Worm (Caenorhabditis elegans) whole organism, L1 larva: ENCODE results near the gene nhr-19.

Experiments
- aha-1 ChIP-seq: fragments of 150-350 bp; optimal IDR thresholded peaks from 2 replicates; lab custom pipeline; 2014; ENCODE audit warnings: missing biosample characterization, missing genetic modification characterization
- alr-1 ChIP-seq: fragments of 200-800 bp; sonication (Bioruptor generic); optimal IDR thresholded peaks from 2 replicates; lab custom pipeline; 2018; ENCODE audit warnings: borderline replicate concordance, mild to moderate bottlenecking, missing genetic modification characterization, missing compliant biosample characterization
- aly-2 ChIP-seq: fragments of 150-350 bp; optimal IDR thresholded peaks from 2 replicates; lab custom pipeline; 2014; ENCODE audit warnings: missing biosample characterization, missing genetic modification characterization
- blmp-1 ChIP-seq: fragments of 150-350 bp; optimal IDR thresholded peaks from 2 replicates; lab custom pipeline; 2014; ENCODE audit warnings: missing biosample characterization, missing genetic modification characterization
- ceh-8 ChIP-seq: fragments of 200-800 bp; sonication (Bioruptor generic); optimal IDR thresholded peaks from 2 replicates; lab custom pipeline; 2018; ENCODE audit warnings: mild to moderate bottlenecking, missing genetic modification characterization, moderate library complexity, missing compliant biosample characterization
- ceh-82 ChIP-seq, 3 experiments: fragments of 150-350 bp in 1 of 3; sonication (generic microtip) in 2 of 3; optimal IDR thresholded peaks; 2 replicates each; lab custom pipeline; 2014 to 2017; ENCODE audit warnings: missing biosample characterization in 3 of 3, missing genetic modification characterization in 3 of 3
- ceh-88 ChIP-seq: fragments of 200-800 bp; sonication (Bioruptor generic); IDR thresholded peaks from 2 replicates; pipeline ENCODE4 v1.3.6; 2022; ENCODE audit warnings: missing genetic modification characterization, missing compliant biosample characterization
- ceh-90 ChIP-seq: sonication (generic microtip); optimal IDR thresholded peaks from 2 replicates; lab custom pipeline; 2016; ENCODE audit warnings: missing genetic modification characterization, missing compliant biosample characterization
- dpl-1 ChIP-seq, 3 experiments: fragments of 150-350 bp in 2 of 3; sonication (generic microtip) in 1 of 3; optimal IDR thresholded peaks; 2 replicates each; lab custom pipeline; 2014 to 2017; ENCODE audit warnings: missing biosample characterization in 3 of 3, missing genetic modification characterization in 3 of 3, missing genetic modification reagents in 3 of 3
- dsc-1 ChIP-seq: sonication (generic microtip); optimal IDR thresholded peaks from 2 replicates; lab custom pipeline; 2016; ENCODE audit warnings: mild to moderate bottlenecking, missing genetic modification characterization, missing compliant biosample characterization
- efl-1 ChIP-seq, 4 experiments: fragments of 150-350 bp; optimal IDR thresholded peaks in 3 of 4; peaks in 1 of 4; 1 replicate in 1 of 4; 2 replicates in 3 of 4; lab custom pipeline; 2014; ENCODE audit warnings: missing biosample characterization in 2 of 4, missing genetic modification characterization in 2 of 4, missing genetic modification reagents in 2 of 4
- efl-3 ChIP-seq: fragments of 200-800 bp; sonication (Bioruptor generic); optimal IDR thresholded peaks from 2 replicates; lab custom pipeline; 2018; ENCODE audit warnings: mild to moderate bottlenecking, missing genetic modification characterization, missing compliant biosample characterization
- egl-27 ChIP-seq, 2 experiments: fragments of 150-350 bp in 1 of 2; sonication (generic microtip); optimal IDR thresholded peaks; 3 replicates each; lab custom pipeline; 2017 to 2018; ENCODE audit warnings: missing biosample characterization in 2 of 2, missing genetic modification characterization in 2 of 2, missing genetic modification reagents in 2 of 2
- elt-2 ChIP-seq: sonication (generic microtip); optimal IDR thresholded peaks from 2 replicates; lab custom pipeline; 2016; ENCODE audit warnings: missing genetic modification characterization, mild to moderate bottlenecking, inconsistent platforms, missing compliant biosample characterization, missing genetic modification reagents
- fkh-4 ChIP-seq: sonication (generic microtip); optimal IDR thresholded peaks from 2 replicates; lab custom pipeline; 2016; ENCODE audit warnings: missing compliant biosample characterization, missing genetic modification characterization, borderline replicate concordance
- grh-1 ChIP-seq: fragments of 200-800 bp; sonication (Bioruptor generic); IDR thresholded peaks from 2 replicates; pipeline ENCODE4 v1.3.6; 2022; ENCODE audit warnings: missing genetic modification reagents, missing genetic modification characterization, missing compliant biosample characterization
- hpl-2 ChIP-seq: fragments of 150-350 bp; optimal IDR thresholded peaks from 2 replicates; lab custom pipeline; 2014; ENCODE audit warnings: missing biosample characterization, missing genetic modification reagents, missing genetic modification characterization
- lin-13 ChIP-seq: fragments of 150-350 bp; optimal IDR thresholded peaks from 2 replicates; lab custom pipeline; 2014; ENCODE audit warnings: missing biosample characterization, missing genetic modification reagents, missing genetic modification characterization
- lin-15B ChIP-seq: fragments of 150-350 bp; sonication (generic microtip); optimal IDR thresholded peaks from 3 replicates; lab custom pipeline; 2014; ENCODE audit warnings: missing biosample characterization, missing genetic modification characterization
- lin-35 ChIP-seq, 2 experiments: fragments of 150-350 bp; optimal IDR thresholded peaks; 2 replicates each; lab custom pipeline; 2014; ENCODE audit warnings: missing biosample characterization in 2 of 2, missing genetic modification characterization in 2 of 2, missing genetic modification reagents in 2 of 2
- lir-3 ChIP-seq: sonication (generic microtip); optimal IDR thresholded peaks from 2 replicates; lab custom pipeline; 2016; ENCODE audit warnings: mild to moderate bottlenecking, missing genetic modification characterization, moderate library complexity, missing compliant biosample characterization; ENCODE audit not compliant: poor library complexity
- lsy-2 ChIP-seq, 2 experiments: fragments of 150-350 bp; optimal IDR thresholded peaks; 2 replicates each; lab custom pipeline; 2014; ENCODE audit warnings: missing biosample characterization in 2 of 2, missing genetic modification characterization in 2 of 2
- mab-9 ChIP-seq: fragments of 200-800 bp; sonication (Bioruptor generic); IDR thresholded peaks from 2 replicates; pipeline ENCODE4 v1.3.6; 2022; ENCODE audit warnings: missing genetic modification reagents, missing genetic modification characterization, missing compliant biosample characterization
- mef-2 ChIP-seq: fragments of 150-350 bp; optimal IDR thresholded peaks from 2 replicates; lab custom pipeline; 2014; ENCODE audit warnings: missing biosample characterization, missing genetic modification characterization
- mep-1 ChIP-seq: fragments of 150-350 bp; optimal IDR thresholded peaks from 2 replicates; lab custom pipeline; 2014; ENCODE audit warnings: missing biosample characterization, missing genetic modification characterization
- nhr-20 ChIP-seq: sonication (generic microtip); optimal IDR thresholded peaks from 2 replicates; lab custom pipeline; 2016; ENCODE audit warnings: mild to moderate bottlenecking, missing genetic modification characterization, missing compliant biosample characterization
- nhr-28 ChIP-seq: fragments of 150-350 bp; optimal IDR thresholded peaks from 2 replicates; lab custom pipeline; 2014; ENCODE audit warnings: missing biosample characterization, missing genetic modification characterization
- nhr-71 ChIP-seq: sonication (generic microtip); optimal IDR thresholded peaks from 2 replicates; lab custom pipeline; 2016; ENCODE audit warnings: mild to moderate bottlenecking, missing genetic modification characterization, moderate library complexity, missing compliant biosample characterization
- nhr-77 ChIP-seq: fragments of 150-350 bp; optimal IDR thresholded peaks from 2 replicates; lab custom pipeline; 2014; ENCODE audit warnings: missing biosample characterization, missing genetic modification characterization
- nhr-84 ChIP-seq: sonication (generic microtip); optimal IDR thresholded peaks from 2 replicates; lab custom pipeline; 2017; ENCODE audit warnings: missing biosample characterization, missing genetic modification characterization
- nhr-85 ChIP-seq: sonication (generic microtip); peaks from one replicate; lab custom pipeline; 2016; ENCODE audit warnings: missing genetic modification characterization, inconsistent platforms, missing compliant biosample characterization
- pag-3 ChIP-seq: sonication (generic microtip); optimal IDR thresholded peaks from 2 replicates; lab custom pipeline; 2017; ENCODE audit warnings: missing genetic modification characterization, mild to moderate bottlenecking, missing compliant biosample characterization, antibody characterized with exemption, borderline replicate concordance; ENCODE audit not compliant: insufficient read depth
- pax-3 ChIP-seq: fragments of 200-800 bp; sonication (Bioruptor generic); optimal IDR thresholded peaks from 2 replicates; lab custom pipeline; 2018; ENCODE audit warnings: mild to moderate bottlenecking, missing genetic modification characterization, moderate library complexity, missing compliant biosample characterization
- pqm-1 ChIP-seq: sonication (generic microtip); optimal IDR thresholded peaks from 3 replicates; lab custom pipeline; 2017; ENCODE audit warnings: missing biosample characterization, missing genetic modification characterization
- snu-23 ChIP-seq: sonication (generic microtip); optimal IDR thresholded peaks from 2 replicates; lab custom pipeline; 2016; ENCODE audit warnings: missing genetic modification characterization, missing compliant biosample characterization
- sptf-1 ChIP-seq: fragments of 150-350 bp; optimal IDR thresholded peaks from 2 replicates; lab custom pipeline; 2014; ENCODE audit warnings: missing biosample characterization, missing genetic modification characterization
- sup-37 ChIP-seq: fragments of 200-800 bp; sonication (Bioruptor generic); optimal IDR thresholded peaks from 2 replicates; lab custom pipeline; 2018; ENCODE audit warnings: mild to moderate bottlenecking, missing genetic modification characterization, missing compliant biosample characterization
- swsn-7 ChIP-seq: sonication (generic microtip); optimal IDR thresholded peaks from 2 replicates; lab custom pipeline; 2016; ENCODE audit warnings: missing genetic modification characterization, missing compliant biosample characterization
- tbx-2 ChIP-seq: sonication (generic microtip); optimal IDR thresholded peaks from 2 replicates; lab custom pipeline; 2016; ENCODE audit warnings: missing genetic modification characterization, missing compliant biosample characterization
- tlp-1 ChIP-seq: fragments of 150-350 bp; optimal IDR thresholded peaks from 2 replicates; lab custom pipeline; 2014; ENCODE audit warnings: missing biosample characterization, missing genetic modification characterization
- unc-98 ChIP-seq: fragments of 200-800 bp; sonication (Bioruptor generic); IDR thresholded peaks from 2 replicates; pipeline ENCODE4 v1.3.6; 2022; ENCODE audit warnings: missing genetic modification characterization, missing compliant biosample characterization
- xbp-1 ChIP-seq: sonication (generic microtip); optimal IDR thresholded peaks from 2 replicates; lab custom pipeline; 2016; ENCODE audit warnings: missing genetic modification characterization, missing compliant biosample characterization
- zag-1 ChIP-seq: fragments of 150-350 bp; optimal IDR thresholded peaks from 2 replicates; lab custom pipeline; 2014; ENCODE audit warnings: missing biosample characterization, missing genetic modification characterization
- zip-4 ChIP-seq: fragments of 200-800 bp; sonication (Bioruptor generic); optimal IDR thresholded peaks from 2 replicates; lab custom pipeline; 2018; ENCODE audit warnings: mild to moderate bottlenecking, missing genetic modification characterization, moderate library complexity, missing compliant biosample characterization
- ztf-11 ChIP-seq, 2 experiments: sonication (generic microtip); optimal IDR thresholded peaks; 2 replicates each; lab custom pipeline; 2016 to 2017; ENCODE audit warnings: missing genetic modification characterization in 2 of 2, missing biosample characterization in 1 of 2, missing compliant biosample characterization in 1 of 2
- ztf-4 ChIP-seq: fragments of 150-350 bp; optimal IDR thresholded peaks from 2 replicates; lab custom pipeline; 2014; ENCODE audit warnings: missing biosample characterization, missing genetic modification characterization

nhr-19 gene

DNA sequence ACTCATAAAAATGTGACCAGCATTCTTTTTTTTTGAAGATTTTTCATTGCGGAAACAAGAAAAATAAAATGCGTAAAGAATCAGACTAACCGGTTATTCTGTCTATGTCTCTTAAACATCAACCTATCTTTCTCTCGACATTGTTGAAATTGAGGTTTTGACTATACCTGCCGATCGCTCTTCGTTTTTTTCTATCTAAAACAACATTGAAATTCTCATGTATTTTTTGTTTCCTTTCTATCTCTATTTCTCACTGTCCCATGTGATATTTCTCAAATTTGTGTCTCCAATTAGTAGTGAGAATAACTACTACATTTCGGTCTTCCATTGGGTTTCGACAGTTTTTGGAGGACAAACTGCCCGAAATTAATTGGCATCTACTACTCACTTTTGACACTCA is 44.4 kb downstream of the nhr-19 start (continued):
- no peak for TF ChIP-seq pag-3 (tag; lab: Kevin White, UChicago)
- no peak for TF ChIP-seq aly-2
- no peak for TF ChIP-seq hpl-2 (GFP tag; lab: Kevin White, UChicago)
- no peak for TF ChIP-seq tlp-1 (tag; lab: Kevin White, UChicago)
- no peak for TF ChIP-seq swsn-7
- no peak for TF ChIP-seq xbp-1 (tag; lab: Kevin White, UChicago)
- TF ChIP-seq nhr-71 (tag; lab: Kevin White, UChicago): peak; percentile 47
- TF ChIP-seq snu-23 (GFP tag; lab: Kevin White, UChicago): peak; percentile 60
- no peak for TF ChIP-seq nhr-77 (tag; lab: Kevin White, UChicago)
- peak; percentile 15 for TF ChIP-seq blmp-1 (tag; lab: Kevin White, UChicago)
- TF ChIP-seq grh-1 (GFP tag; lab: Robert Waterston, UW): peak; percentile 73
- peak; percentile 94 for TF ChIP-seq nhr-85 (tag; lab: Kevin White, UChicago)
- no peak for TF ChIP-seq ceh-90 (tag; lab: Kevin White, UChicago)
- no peak for TF ChIP-seq pqm-1
- TF ChIP-seq lsy-2 (tag; optimal IDR thresholded peaks at IDR 0.05; lab: Kevin White, UChicago): peak; percentile 22 to 36
- no peak for TF ChIP-seq sptf-1 (tag; lab: Kevin White, UChicago)
- no peak for TF ChIP-seq ztf-11 (tag; optimal IDR thresholded peaks at IDR 0.05; lab: Kevin White, UChicago)
- no peak for TF ChIP-seq dsc-1 (tag; lab: Kevin White, UChicago)
- peak; percentile 12 for TF ChIP-seq tbx-2
- TF ChIP-seq elt-2: no peak
- no peak for TF ChIP-seq pax-3 (tag; lab: Kevin White, UChicago)
- TF ChIP-seq mab-9 (GFP tag; lab: Robert Waterston, UW): no peak
- no peak for TF ChIP-seq ceh-8 (GFP tag; lab: Kevin White, UChicago)
- TF ChIP-seq unc-98 (GFP tag; lab: Robert Waterston, UW): no peak
- no peak for TF ChIP-seq efl-1 (optimal IDR thresholded peaks at IDR 0.05; lab: Kevin White, UChicago)
- TF ChIP-seq efl-1 (GFP tag; optimal IDR thresholded peaks at IDR 0.05 in 1 of 2; lab: Kevin White, UChicago): peak in 1 of 2 experiments; percentile 56
- no peak for TF ChIP-seq aha-1 (tag; lab: Kevin White, UChicago)
- TF ChIP-seq mep-1 (tag; lab: Kevin White, UChicago): peak; percentile 47

DNA sequence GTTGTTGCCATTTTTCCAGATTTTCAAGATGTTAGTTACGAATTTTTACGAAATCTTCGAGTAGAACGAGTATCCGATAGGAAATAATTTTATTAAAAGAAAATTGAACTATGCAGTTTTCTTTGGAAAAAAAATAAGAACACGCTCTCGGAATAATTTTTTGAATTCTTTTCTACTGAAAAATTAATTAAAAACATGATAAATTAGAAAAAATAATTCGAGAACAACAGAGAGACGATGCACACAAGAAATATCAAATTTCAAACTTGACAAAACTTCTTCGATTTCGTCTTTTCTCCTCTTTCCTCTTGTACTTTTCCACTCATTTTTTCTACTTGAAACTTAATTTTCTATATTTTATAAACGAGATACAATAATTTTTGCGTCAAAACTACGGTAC is 45.4 kb downstream of the nhr-19 start, which contains the start of gene F35H8.4:
Gene F35H8.4 (minus strand): TSS at position 101 of the 400 bp plus-strand sequence.
- TF ChIP-seq efl-1 (optimal IDR thresholded peaks at IDR 0.05; lab: Kevin White, UChicago) (no peak), efl-1 (GFP tag; optimal IDR thresholded peaks at IDR 0.05 in 1 of 2; lab: Kevin White, UChicago) (peak in 1 of 2 experiments; percentile 55), aly-2 (no peak)

DNA sequence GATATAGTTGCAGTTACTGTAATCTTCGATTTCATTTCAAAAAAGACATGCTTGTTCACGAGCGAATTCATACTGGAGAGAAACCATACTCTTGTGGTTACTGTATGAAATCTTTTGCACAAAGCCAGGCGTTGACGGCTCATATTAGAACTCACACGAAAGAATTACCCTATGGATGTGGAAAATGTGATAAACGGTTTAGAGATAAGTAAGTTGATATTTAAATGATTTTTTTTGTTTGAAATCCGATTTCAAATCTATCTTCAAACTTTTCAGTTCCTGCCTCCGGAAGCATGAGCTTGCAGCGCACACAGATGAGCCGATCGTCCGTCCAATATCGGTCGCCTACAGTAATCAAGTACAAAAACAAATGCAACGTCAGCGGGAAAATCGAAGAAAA is 46.4 kb downstream of the nhr-19 start:
- TF ChIP-seq ceh-82 (tag; optimal IDR thresholded peaks at IDR 0.05; lab: Kevin White, UChicago) (no peak), alr-1 (no peak), nhr-84 (tag; lab: Kevin White, UChicago) (no peak), sup-37 (GFP tag; lab: Kevin White, UChicago) (no peak), lin-35 (GFP tag; optimal IDR thresholded peaks at IDR 0.05; lab: Kevin White, UChicago) (no peak), egl-27 (tag; optimal IDR thresholded peaks at IDR 0.05; lab: Kevin White, UChicago) (no peak), nhr-77 (tag; lab: Kevin White, UChicago) (no peak), blmp-1 (tag; lab: Kevin White, UChicago) (no peak), efl-3 (GFP tag; lab: Kevin White, UChicago) (no peak)

DNA sequence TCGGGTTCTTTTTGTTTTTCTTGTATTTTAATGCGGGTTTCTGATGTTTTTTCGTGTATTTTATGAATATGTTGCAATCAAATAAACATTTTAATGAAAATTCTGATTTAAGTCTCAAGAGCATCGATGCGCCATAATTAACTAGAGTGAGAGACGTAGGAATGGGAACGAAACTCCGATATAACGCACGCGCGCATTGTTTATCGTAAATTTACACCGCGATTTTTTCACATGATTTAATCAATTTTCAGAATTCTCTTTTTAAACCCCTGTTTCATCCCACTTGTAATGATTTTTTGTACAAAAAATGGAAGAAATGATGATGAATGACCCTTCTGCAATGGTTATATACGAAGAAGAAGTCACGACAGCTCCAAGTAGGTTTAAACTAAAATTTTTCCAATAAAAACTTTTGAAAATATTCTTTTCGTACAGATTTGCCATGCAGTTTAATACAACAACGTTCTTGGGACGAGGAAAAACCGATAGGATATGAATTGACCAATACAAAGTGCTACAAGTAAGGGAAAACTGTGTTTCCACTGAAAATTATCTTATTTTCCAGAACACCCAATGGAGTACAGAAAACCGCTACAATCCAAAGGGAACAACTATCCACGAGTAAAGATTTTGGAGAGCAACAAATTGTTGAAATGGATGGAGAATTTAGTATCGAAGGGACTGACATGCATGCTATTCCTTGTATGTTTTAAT is 47.7 kb downstream of the nhr-19 start, which contains the start of gene zfp-2:
Gene zfp-2 (plus strand): TSS at position 214 of the 714 bp plus-strand sequence.
- no peak for TF ChIP-seq zip-4 (GFP tag; lab: Kevin White, UChicago)
- TF ChIP-seq snu-23 (GFP tag; lab: Kevin White, UChicago): peak; percentile 26
- TF ChIP-seq ceh-88: no peak
- TF ChIP-seq fkh-4 (tag; lab: Kevin White, UChicago): no peak
- no peak for TF ChIP-seq ztf-4
- no peak for TF ChIP-seq lir-3 (tag; lab: Kevin White, UChicago)
- no peak for TF ChIP-seq lin-15B (tag; lab: Kevin White, UChicago)
- peak; percentile 5 for TF ChIP-seq nhr-20 (tag; lab: Kevin White, UChicago)
- no peak for TF ChIP-seq nhr-28 (tag; lab: Kevin White, UChicago)
- no peak for TF ChIP-seq zag-1 (tag; lab: Kevin White, UChicago)
- peak in 2 of 3 experiments; percentile 5 to 44 for TF ChIP-seq dpl-1 (GFP tag; optimal IDR thresholded peaks at IDR 0.05; lab: Kevin White, UChicago)
- TF ChIP-seq aly-2: no peak
- TF ChIP-seq mef-2 (tag; lab: Kevin White, UChicago): no peak
- no peak for TF ChIP-seq lin-13 (GFP tag; lab: Kevin White, UChicago)
